Worm (Caenorhabditis elegans): ENCODE results near the gene ZK682.7.

Gene ZK682.7

DNA sequence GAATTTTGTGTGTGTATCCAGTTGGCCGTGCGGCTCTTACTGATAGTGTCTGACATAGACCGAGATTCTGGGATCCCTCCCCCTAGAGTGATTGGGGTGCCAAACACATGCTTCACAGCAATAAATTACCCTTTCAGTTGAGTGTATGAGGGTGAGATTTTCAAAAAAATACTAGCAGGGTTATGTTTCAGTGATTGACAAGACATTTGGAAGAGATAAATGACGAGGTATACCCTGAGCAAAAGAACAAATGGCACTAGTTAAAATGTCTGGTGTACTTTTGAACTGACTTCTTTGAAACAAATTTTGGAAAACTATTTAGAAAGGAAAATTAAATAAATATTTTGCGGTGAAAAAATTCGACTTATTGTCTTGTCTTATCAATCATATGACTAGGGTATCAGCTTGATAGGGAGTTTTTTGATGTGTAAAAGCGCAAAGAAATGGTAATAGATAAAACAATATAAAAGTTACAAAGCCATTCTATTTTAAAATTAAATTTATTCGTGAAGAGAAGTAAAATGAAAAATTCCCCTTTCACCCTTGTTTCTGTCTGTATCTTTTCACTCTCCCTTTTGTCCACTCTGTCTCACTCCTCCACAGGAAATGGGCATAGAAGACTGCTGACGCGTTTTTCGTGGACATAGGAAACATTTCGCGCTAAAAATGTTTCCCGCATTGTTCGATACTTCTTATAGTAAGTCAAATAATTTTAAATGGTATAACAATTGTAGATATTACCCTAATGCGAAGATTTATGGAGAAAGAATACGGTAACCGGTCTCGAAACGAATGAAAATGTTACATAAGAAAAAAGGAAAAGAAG, 48.6 kb downstream of the ZK682.7 start, which contains the start of gene glo-4:
Gene glo-4 (minus strand): TSS at position 51 of the 826 bp plus-strand sequence.
- no peak for TF ChIP-seq him-1 (tag; optimal IDR thresholded peaks at IDR 0.05)
- peak; percentile 13 for TF ChIP-seq W03F9.2 (tag; optimal IDR thresholded peaks at IDR 0.05)
- TF ChIP-seq dao-5 (tag; optimal IDR thresholded peaks at IDR 0.05): no peak
